Fruit fly (Drosophila melanogaster) whole organism, embryonic: ENCODE measurements around the gene CG8300.

ENCODE experiments used
- ATbp ChIP-seq: fragments of 200-800 bp; sonication (Bioruptor generic); optimal IDR thresholded peaks from 2 replicates; lab custom pipeline; 2017; ENCODE audit warnings: missing biosample characterization, mild to moderate bottlenecking, missing genetic modification characterization, missing genetic modification reagents
- CG10209 ChIP-seq: fragments of 200-800 bp; sonication (Bioruptor generic); optimal IDR thresholded peaks from 3 replicates; lab custom pipeline; 2017; ENCODE audit warnings: missing biosample characterization, mild to moderate bottlenecking, missing genetic modification characterization, missing genetic modification reagents
- CG1024 ChIP-seq: fragments of 200-800 bp; sonication (Bioruptor generic); IDR thresholded peaks from 2 replicates; pipeline ENCODE4 v1.3.6; 2022; ENCODE audit warnings: missing biosample characterization, missing genetic modification characterization
- CG10274 ChIP-seq: fragments of 200-800 bp; sonication (Bioruptor generic); optimal IDR thresholded peaks from 3 replicates; lab custom pipeline; 2017; ENCODE audit warnings: missing biosample characterization, mild to moderate bottlenecking, missing genetic modification characterization
- CG10654 ChIP-seq: fragments of 200-800 bp; sonication (Bioruptor generic); optimal IDR thresholded peaks from 2 replicates; lab custom pipeline; 2016; ENCODE audit warnings: missing biosample characterization, missing genetic modification characterization
- CG12104 ChIP-seq: fragments of 200-800 bp; sonication (Bioruptor generic); optimal IDR thresholded peaks from 3 replicates; lab custom pipeline; 2016; ENCODE audit warnings: missing biosample characterization, missing genetic modification characterization
- CG12219 ChIP-seq: fragments of 200-800 bp; sonication (Bioruptor generic); optimal IDR thresholded peaks from 3 replicates; lab custom pipeline; 2018; ENCODE audit warnings: missing biosample characterization, mild to moderate bottlenecking, missing genetic modification characterization
- CG12659 ChIP-seq: fragments of 200-800 bp; sonication (Bioruptor generic); optimal IDR thresholded peaks from 3 replicates; lab custom pipeline; 2017; ENCODE audit warnings: mild to moderate bottlenecking, missing biosample characterization, missing genetic modification reagents, missing genetic modification characterization
- CG13624 ChIP-seq: fragments of 200-800 bp; sonication (Bioruptor generic); optimal IDR thresholded peaks from 2 replicates; lab custom pipeline; 2016; ENCODE audit warnings: missing biosample characterization, missing genetic modification characterization
- CG15073 ChIP-seq: fragments of 200-800 bp; sonication (Bioruptor generic); optimal IDR thresholded peaks from 2 replicates; lab custom pipeline; 2016; ENCODE audit warnings: missing biosample characterization, missing genetic modification characterization
- CG16815 ChIP-seq: fragments of 200-800 bp; sonication (Bioruptor generic); optimal IDR thresholded peaks from 3 replicates; lab custom pipeline; 2017; ENCODE audit warnings: missing biosample characterization, mild to moderate bottlenecking, missing genetic modification characterization
- CG17612 ChIP-seq: fragments of 200-800 bp; sonication (Bioruptor generic); IDR thresholded peaks from 2 replicates; pipeline ENCODE4 v1.3.6; 2022; ENCODE audit warnings: missing biosample characterization, missing genetic modification characterization
- CG17912 ChIP-seq: fragments of 200-800 bp; sonication (Bioruptor generic); optimal IDR thresholded peaks from 2 replicates; lab custom pipeline; 2018; ENCODE audit warnings: missing biosample characterization, mild to moderate bottlenecking, missing genetic modification characterization
- CG30431 ChIP-seq: fragments of 200-800 bp; sonication (Bioruptor generic); optimal IDR thresholded peaks from 2 replicates; lab custom pipeline; 2017; ENCODE audit warnings: missing biosample characterization, missing genetic modification characterization
- CG31388 ChIP-seq: fragments of 200-800 bp; sonication (Bioruptor generic); optimal IDR thresholded peaks from 2 replicates; lab custom pipeline; 2016; ENCODE audit warnings: missing biosample characterization, missing genetic modification characterization
- CG3407 ChIP-seq: fragments of 200-800 bp; sonication (Bioruptor generic); optimal IDR thresholded peaks from 2 replicates; lab custom pipeline; 2018; ENCODE audit warnings: missing biosample characterization, mild to moderate bottlenecking, missing genetic modification characterization
- CG43689 ChIP-seq: fragments of 200-800 bp; sonication (Bioruptor generic); IDR thresholded peaks from 2 replicates; pipeline ENCODE4 v1.3.6; 2022; ENCODE audit warnings: missing biosample characterization, missing genetic modification characterization
- CG4424 ChIP-seq: fragments of 200-800 bp; sonication (Bioruptor generic); optimal IDR thresholded peaks from 3 replicates; lab custom pipeline; 2016; ENCODE audit warnings: missing biosample characterization, missing genetic modification characterization
- CG6654 ChIP-seq: fragments of 200-800 bp; sonication (Bioruptor generic); optimal IDR thresholded peaks from 2 replicates; lab custom pipeline; 2017; ENCODE audit warnings: missing biosample characterization, mild to moderate bottlenecking, missing genetic modification characterization
- CG6765 ChIP-seq: fragments of 200-800 bp; sonication (Bioruptor generic); optimal IDR thresholded peaks from 3 replicates; lab custom pipeline; 2017; ENCODE audit warnings: missing biosample characterization, mild to moderate bottlenecking, missing genetic modification characterization
- CG7745 ChIP-seq: fragments of 200-800 bp; sonication (Bioruptor generic); optimal IDR thresholded peaks from 2 replicates; lab custom pipeline; 2018; ENCODE audit warnings: missing biosample characterization, mild to moderate bottlenecking, missing genetic modification characterization, moderate library complexity
- CG7928 ChIP-seq: fragments of 200-800 bp; sonication (Bioruptor generic); optimal IDR thresholded peaks from 2 replicates; lab custom pipeline; 2017; ENCODE audit warnings: missing biosample characterization, mild to moderate bottlenecking, missing genetic modification characterization
- CG8089 ChIP-seq: fragments of 200-800 bp; sonication (Bioruptor generic); optimal IDR thresholded peaks from 3 replicates; lab custom pipeline; 2016; ENCODE audit warnings: missing biosample characterization, missing genetic modification characterization
- CkIIα-i1 ChIP-seq: fragments of 200-800 bp; sonication (Bioruptor generic); IDR thresholded peaks from 2 replicates; pipeline ENCODE4 v1.3.6; 2022; ENCODE audit warnings: missing biosample characterization, missing genetic modification characterization
- Dll ChIP-seq: fragments of 200-800 bp; sonication (Bioruptor generic); IDR thresholded peaks from 4 replicates; pipeline ENCODE4 v1.3.6; 2022; ENCODE audit warnings: missing biosample characterization, missing genetic modification characterization; ENCODE audit not compliant: partially characterized antibody
- Fer3 ChIP-seq: fragments of 200-800 bp; sonication (Bioruptor generic); optimal IDR thresholded peaks from 2 replicates; lab custom pipeline; 2018; ENCODE audit warnings: missing biosample characterization, mild to moderate bottlenecking, missing genetic modification characterization, moderate library complexity
- HLH4C ChIP-seq: fragments of 200-800 bp; sonication (Bioruptor generic); IDR thresholded peaks from 3 replicates; pipeline ENCODE4 v1.3.6; 2022; ENCODE audit warnings: missing biosample characterization, missing genetic modification characterization; ENCODE audit not compliant: partially characterized antibody
- Hsf ChIP-seq: fragments of 200-800 bp; sonication (Bioruptor generic); optimal IDR thresholded peaks from 3 replicates; lab custom pipeline; 2016; ENCODE audit warnings: missing biosample characterization, missing genetic modification characterization
- Kr ChIP-seq: fragments of 200-800 bp; sonication (Bioruptor generic); optimal IDR thresholded peaks from 2 replicates; lab custom pipeline; 2017; ENCODE audit warnings: missing biosample characterization, mild to moderate bottlenecking, missing genetic modification characterization
- Meics ChIP-seq: fragments of 200-800 bp; sonication (Bioruptor generic); optimal IDR thresholded peaks from 2 replicates; lab custom pipeline; 2017; ENCODE audit warnings: missing biosample characterization, mild to moderate bottlenecking, missing genetic modification characterization
- Mrtf ChIP-seq: fragments of 200-800 bp; sonication (Bioruptor generic); IDR thresholded peaks from 3 replicates; pipeline ENCODE4 v1.3.6; 2022; ENCODE audit warnings: missing biosample characterization, missing genetic modification characterization
- Ravus ChIP-seq: fragments of 200-800 bp; sonication (Bioruptor generic); IDR thresholded peaks from 2 replicates; pipeline ENCODE4 v1.3.6; 2022; ENCODE audit warnings: missing biosample characterization, missing genetic modification characterization
- Rfx ChIP-seq: fragments of 200-800 bp; sonication (Bioruptor generic); IDR thresholded peaks from 2 replicates; pipeline ENCODE4 v1.3.6; 2022; ENCODE audit warnings: missing biosample characterization, missing genetic modification characterization
- Sox100B ChIP-seq: fragments of 200-800 bp; sonication (Bioruptor generic); optimal IDR thresholded peaks from 3 replicates; lab custom pipeline; 2018; ENCODE audit warnings: missing biosample characterization, mild to moderate bottlenecking, missing genetic modification characterization
- aop ChIP-seq: fragments of 200-800 bp; sonication (Bioruptor generic); IDR thresholded peaks from 2 replicates; pipeline ENCODE4 v1.3.6; 2022; ENCODE audit warnings: missing biosample characterization, missing genetic modification characterization
- bbx ChIP-seq: fragments of 200-800 bp; sonication (Bioruptor generic); IDR thresholded peaks from 2 replicates; pipeline ENCODE4 v1.3.6; 2022; ENCODE audit warnings: missing biosample characterization, missing genetic modification characterization; ENCODE audit not compliant: partially characterized antibody
- cas ChIP-seq: fragments of 200-800 bp; sonication (Bioruptor generic); IDR thresholded peaks from 2 replicates; pipeline ENCODE4 v1.3.6; 2022; ENCODE audit warnings: missing biosample characterization, missing genetic modification characterization
- chn ChIP-seq: fragments of 200-800 bp; sonication (Bioruptor generic); optimal IDR thresholded peaks from 2 replicates; lab custom pipeline; 2016; ENCODE audit warnings: missing biosample characterization, missing genetic modification characterization
- dati ChIP-seq: fragments of 200-800 bp; sonication (Bioruptor generic); IDR thresholded peaks from 2 replicates; pipeline ENCODE4 v1.3.6; 2022; ENCODE audit warnings: missing biosample characterization, missing genetic modification characterization
- gcm2 ChIP-seq: fragments of 200-800 bp; sonication (Bioruptor generic); optimal IDR thresholded peaks from 2 replicates; lab custom pipeline; 2016; ENCODE audit warnings: missing biosample characterization, missing genetic modification characterization
- grn ChIP-seq: fragments of 200-800 bp; sonication (Bioruptor generic); optimal IDR thresholded peaks from 3 replicates; lab custom pipeline; 2017; ENCODE audit warnings: missing biosample characterization, missing genetic modification characterization
- pfk ChIP-seq: fragments of 200-800 bp; sonication (Bioruptor generic); optimal IDR thresholded peaks from 2 replicates; lab custom pipeline; 2018; ENCODE audit warnings: missing biosample characterization, mild to moderate bottlenecking, missing genetic modification characterization, moderate library complexity
- pzg ChIP-seq: fragments of 200-800 bp; sonication (Bioruptor generic); optimal IDR thresholded peaks from 3 replicates; lab custom pipeline; 2018; ENCODE audit warnings: missing biosample characterization, mild to moderate bottlenecking, missing genetic modification characterization, moderate library complexity
- sc ChIP-seq, 3 experiments: fragments of >200 bp in 2 of 3; fragments of 200-800 bp in 1 of 3; sonication (Bioruptor generic) in 1 of 3; optimal IDR thresholded peaks; 2 replicates in 2 of 3; 3 replicates in 1 of 3; lab custom pipeline; 2017; ENCODE audit warnings: mild to moderate bottlenecking in 1 of 3, missing biosample characterization in 1 of 3, missing genetic modification characterization in 1 of 3, missing genetic modification reagents in 1 of 3
- slou ChIP-seq: fragments of 200-800 bp; sonication (Bioruptor generic); optimal IDR thresholded peaks from 3 replicates; lab custom pipeline; 2016; ENCODE audit warnings: missing biosample characterization, missing genetic modification characterization
- sqz ChIP-seq: fragments of 200-800 bp; sonication (Bioruptor generic); optimal IDR thresholded peaks from 3 replicates; lab custom pipeline; 2018; ENCODE audit warnings: missing biosample characterization, mild to moderate bottlenecking, missing genetic modification characterization
- tgo ChIP-seq: fragments of 200-800 bp; sonication (Bioruptor generic); IDR thresholded peaks from 3 replicates; pipeline ENCODE4 v1.3.6; 2022; ENCODE audit warnings: missing biosample characterization, missing genetic modification characterization
- twi ChIP-seq: fragments of 200-800 bp; optimal IDR thresholded peaks from 2 replicates; lab custom pipeline; 2019; ENCODE audit warnings: missing biosample characterization, mild to moderate bottlenecking, missing genetic modification characterization, moderate library complexity
- vvl ChIP-seq: fragments of 200-800 bp; sonication (Bioruptor generic); IDR thresholded peaks from 2 replicates; pipeline ENCODE4 v1.3.6; 2022; ENCODE audit warnings: missing biosample characterization, missing genetic modification characterization

CG8300 gene

DNA sequence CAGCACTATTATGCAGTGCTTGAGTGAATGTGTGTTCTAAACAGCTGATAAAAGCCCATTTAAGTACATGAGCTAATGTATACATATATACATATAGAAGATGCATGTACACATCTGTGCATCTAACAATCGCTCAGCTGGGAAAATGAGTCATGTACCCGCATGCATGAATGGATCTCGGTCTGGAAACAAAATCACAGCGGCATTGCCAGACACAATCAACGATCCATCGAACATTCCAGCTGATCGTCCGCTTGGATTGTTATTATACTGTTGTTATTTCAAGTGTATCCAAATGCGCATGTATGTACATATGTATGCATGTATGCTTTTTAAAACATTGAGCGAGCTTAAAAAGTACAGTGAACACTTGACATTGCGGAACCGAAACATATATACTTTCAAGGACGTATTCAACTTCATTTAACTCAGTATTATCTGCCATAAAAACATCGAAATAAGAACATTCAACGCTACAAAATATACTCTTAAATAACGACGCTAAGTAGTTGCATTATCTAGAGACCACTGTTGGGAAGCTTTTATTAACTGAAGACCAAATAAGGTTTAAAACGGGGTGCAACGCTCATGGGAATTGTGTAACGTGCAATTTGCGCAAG is 9.3 kb upstream of the CG8300 start (continued):
- TF ChIP-seq CG1024 (peak; percentile 59), pfk (no peak), chn (GFP tag; lab: Kevin White, UChicago) (peak; percentile 62), dati (GFP tag; lab: Robert Waterston, UW) (peak; percentile 77), CG31388 (GFP tag; lab: Kevin White, UChicago) (peak; percentile 29), CkIIα-i1 (GFP tag; lab: Robert Waterston, UW) (0 out of 2 replicates have a peak, but pooled peaks have one; percentile 17), Dll (GFP tag; lab: Robert Waterston, UW) (no peak), grn (GFP tag; lab: Kevin White, UChicago) (no peak), twi (tag; lab: Kevin White, UChicago) (peak; percentile 16), pzg (no peak), CG7745 (tag; lab: Kevin White, UChicago) (no peak), CG7928 (GFP tag; lab: Kevin White, UChicago) (peak; percentile 43), vvl (peak; percentile 90), sqz (GFP tag; lab: Kevin White, UChicago) (no peak), Hsf (GFP tag; lab: Kevin White, UChicago) (peak; percentile 74), CG43689 (GFP tag; lab: Robert Waterston, UW) (peak; percentile 41; the same call in 1 of the 2 replicates), cas (GFP tag; lab: Robert Waterston, UW) (0 out of 2 replicates have a peak, but pooled peaks have one; percentile 31), CG8089 (GFP tag; lab: Kevin White, UChicago) (peak; percentile 54), CG17912 (GFP tag; lab: Kevin White, UChicago) (peak; percentile 84), tgo (GFP tag; lab: Robert Waterston, UW) (peak; percentile 69), bbx (no peak), CG10654 (GFP tag; lab: Kevin White, UChicago) (peak; percentile 61), CG30431 (GFP tag; lab: Kevin White, UChicago) (peak; percentile 69), CG12104 (GFP tag; lab: Kevin White, UChicago) (peak; percentile 50), CG12659 (GFP tag; lab: Kevin White, UChicago) (peak; percentile 67), CG12219 (peak; percentile 88), Fer3 (peak; percentile 77), gcm2 (GFP tag; lab: Kevin White, UChicago) (no peak), Kr (no peak), sc (optimal IDR thresholded peaks at IDR 0.05; lab: Kevin White, UChicago) (no peak), sc (GFP tag; optimal IDR thresholded peaks at IDR 0.05; lab: Kevin White, UChicago) (no peak), CG15073 (no peak), CG3407 (GFP tag; lab: Kevin White, UChicago) (peak; percentile 62), Ravus (GFP tag; lab: Robert Waterston, UW) (peak; percentile 41), Meics (GFP tag; lab: Kevin White, UChicago) (peak; percentile 73), aop (GFP tag; lab: Robert Waterston, UW) (no peak; the same call in 1 of the 2 replicates), Mrtf (GFP tag; lab: Robert Waterston, UW) (peak; percentile 84), CG16815 (GFP tag; lab: Kevin White, UChicago) (peak; percentile 25), Sox100B (GFP tag; lab: Kevin White, UChicago) (peak; percentile 79), slou (GFP tag; lab: Kevin White, UChicago) (peak; percentile 3), ATbp (GFP tag; lab: Kevin White, UChicago) (peak; percentile 52), CG4424 (GFP tag; lab: Kevin White, UChicago) (peak; percentile 65), HLH4C (no peak), CG10209 (peak; percentile 40), CG10274 (peak; percentile 33), CG6654 (peak; percentile 28), CG6765 (peak; percentile 35), CG13624 (GFP tag; lab: Kevin White, UChicago) (peak; percentile 73), Rfx (GFP tag; lab: Robert Waterston, UW) (peak; percentile 82), CG17612 (GFP tag; lab: Robert Waterston, UW) (peak; percentile 19; the same call in 1 of the 2 replicates)
